Fruit fly (Drosophila melanogaster) Kc167 (cell line): ENCODE data around the gene CG6966.

Experiments
- Myc ChIP-seq: fragments of >200 bp; optimal IDR thresholded peaks from 2 replicates; lab custom pipeline; 2017; ENCODE audit warnings: missing external identifiers
- Sin3A ChIP-seq: fragments of >200 bp; optimal IDR thresholded peaks from 2 replicates; lab custom pipeline; 2018; ENCODE audit warnings: missing external identifiers
- h ChIP-seq: fragments of >200 bp; optimal IDR thresholded peaks from 3 replicates; lab custom pipeline; 2018; ENCODE audit warnings: missing external identifiers
- insv ChIP-seq: fragments of >200 bp; optimal IDR thresholded peaks from 3 replicates; lab custom pipeline; 2018; ENCODE audit warnings: missing external identifiers
- psq ChIP-seq: fragments of >200 bp; optimal IDR thresholded peaks from 2 replicates; lab custom pipeline; 2017; ENCODE audit warnings: missing external identifiers
- ttk ChIP-seq: sonication (Bioruptor generic); optimal IDR thresholded peaks from 2 replicates; lab custom pipeline; 2017; ENCODE audit warnings: missing external identifiers

The CG6966 gene

dm6 chr3R:15124559-15124958 is 29.1 kb upstream of the CG6966 start:
- no peak for TF ChIP-seq insv
- no peak for TF ChIP-seq ttk (lab: Kevin White, UChicago)
- TF ChIP-seq psq (lab: Kevin White, UChicago), result no peak
- TF ChIP-seq Sin3A (lab: Kevin White, UChicago), result no peak
- TF ChIP-seq Myc (lab: Kevin White, UChicago), result no peak
- TF ChIP-seq h (lab: Kevin White, UChicago), result no peak

dm6 chr3R:15123036-15123715 is 27.7 kb upstream of the CG6966 start:
- TF ChIP-seq Sin3A (lab: Kevin White, UChicago), result no peak
- no peak for TF ChIP-seq psq (lab: Kevin White, UChicago)

dm6 chr3R:15121599-15122394 is 26.4 kb upstream of the CG6966 start:
- no peak for TF ChIP-seq insv
- TF ChIP-seq psq (lab: Kevin White, UChicago), result no peak
- TF ChIP-seq ttk (lab: Kevin White, UChicago), result no peak
- no peak for TF ChIP-seq Sin3A (lab: Kevin White, UChicago)

dm6 chr3R:15119730-15120129 is 24.3 kb upstream of the CG6966 start:
- TF ChIP-seq insv (no peak), ttk (lab: Kevin White, UChicago) (no peak), Myc (lab: Kevin White, UChicago) (no peak), Sin3A (lab: Kevin White, UChicago) (no peak), psq (lab: Kevin White, UChicago) (no peak), h (lab: Kevin White, UChicago) (no peak)

dm6 chr3R:15117765-15118164 is 22.3 kb upstream of the CG6966 start:
- TF ChIP-seq Myc (lab: Kevin White, UChicago), result no peak
- TF ChIP-seq Sin3A (lab: Kevin White, UChicago), result no peak
- no peak for TF ChIP-seq h (lab: Kevin White, UChicago)
- TF ChIP-seq insv, result no peak
- no peak for TF ChIP-seq psq (lab: Kevin White, UChicago)
- TF ChIP-seq ttk (lab: Kevin White, UChicago), result no peak

- no peak for TF ChIP-seq psq (lab: Kevin White, UChicago)
- TF ChIP-seq ttk (lab: Kevin White, UChicago), result no peak
- no peak for TF ChIP-seq insv
- TF ChIP-seq Myc (lab: Kevin White, UChicago), result no peak
- no peak for TF ChIP-seq h (lab: Kevin White, UChicago)
- no peak for TF ChIP-seq Sin3A (lab: Kevin White, UChicago)
Measured at dm6 chr3R:15114465-15115228, 19.2 kb upstream of the CG6966 start.

- TF ChIP-seq ttk (lab: Kevin White, UChicago) (no peak), Myc (lab: Kevin White, UChicago) (no peak), psq (lab: Kevin White, UChicago) (no peak), h (lab: Kevin White, UChicago) (no peak)
Measured at dm6 chr3R:15113584-15113983, 18.2 kb upstream of the CG6966 start.

- TF ChIP-seq Myc (lab: Kevin White, UChicago), result no peak
- no peak for TF ChIP-seq ttk (lab: Kevin White, UChicago)
Measured at dm6 chr3R:15112232-15112631, 16.8 kb upstream of the CG6966 start.

dm6 chr3R:15110135-15110534 is 14.7 kb upstream of the CG6966 start:
- TF ChIP-seq h (lab: Kevin White, UChicago) (no peak), ttk (lab: Kevin White, UChicago) (no peak), Sin3A (lab: Kevin White, UChicago) (no peak), insv (no peak), psq (lab: Kevin White, UChicago) (no peak), Myc (lab: Kevin White, UChicago) (no peak)

- no peak for TF ChIP-seq ttk (lab: Kevin White, UChicago)
- TF ChIP-seq psq (lab: Kevin White, UChicago), result no peak
- no peak for TF ChIP-seq Myc (lab: Kevin White, UChicago)
- TF ChIP-seq insv, result no peak
- no peak for TF ChIP-seq Sin3A (lab: Kevin White, UChicago)
- no peak for TF ChIP-seq h (lab: Kevin White, UChicago)
Measured at dm6 chr3R:15094929-15095236, 548 bp downstream of the CG6966 start.

dm6 chr3R:15094218-15094928 is 1.1 kb downstream of the CG6966 start:
- TF ChIP-seq Myc (lab: Kevin White, UChicago), result no peak
- TF ChIP-seq h (lab: Kevin White, UChicago), result no peak
- no peak for TF ChIP-seq ttk (lab: Kevin White, UChicago)
